Worm (Caenorhabditis elegans) whole organism, L2 larva: ENCODE measurements around the gene srf-3.

Experiments
- alr-1 ChIP-seq: fragments of 150-350 bp; optimal IDR thresholded peaks from 2 replicates; lab custom pipeline; 2014; ENCODE audit warnings: missing biosample characterization, missing genetic modification characterization
- ama-1 ChIP-seq: fragments of 150-350 bp; optimal IDR thresholded peaks from 2 replicates; lab custom pipeline; 2018; ENCODE audit warnings: inconsistent platforms
- ceh-82 ChIP-seq: fragments of 150-350 bp; optimal IDR thresholded peaks from 2 replicates; lab custom pipeline; 2014; ENCODE audit warnings: missing biosample characterization, missing genetic modification characterization
- crh-2 ChIP-seq: sonication (generic microtip); optimal IDR thresholded peaks from 2 replicates; lab custom pipeline; 2017; ENCODE audit warnings: missing biosample characterization, missing genetic modification characterization
- dmd-4 ChIP-seq: sonication (generic microtip); optimal IDR thresholded peaks from 2 replicates; lab custom pipeline; 2017; ENCODE audit warnings: missing biosample characterization, missing genetic modification characterization
- egl-27 ChIP-seq: sonication (generic microtip); optimal IDR thresholded peaks from 3 replicates; lab custom pipeline; 2017; ENCODE audit warnings: missing biosample characterization, missing genetic modification reagents, missing genetic modification characterization
- nhr-12 ChIP-seq: fragments of 150-350 bp; optimal IDR thresholded peaks from 2 replicates; lab custom pipeline; 2014; ENCODE audit warnings: missing biosample characterization, missing genetic modification characterization
- skn-1 ChIP-seq: sonication (generic microtip); optimal IDR thresholded peaks from 2 replicates; lab custom pipeline; 2017; ENCODE audit warnings: missing biosample characterization, missing genetic modification characterization
- snpc-4 ChIP-seq: fragments of 150-350 bp; optimal IDR thresholded peaks from 2 replicates; lab custom pipeline; 2014; ENCODE audit warnings: missing biosample characterization, missing genetic modification characterization
- unc-55 ChIP-seq: fragments of 150-350 bp; sonication (generic microtip); optimal IDR thresholded peaks from 3 replicates; lab custom pipeline; 2014; ENCODE audit warnings: missing biosample characterization, missing genetic modification reagents, missing genetic modification characterization
- unc-62 ChIP-seq: fragments of 150-350 bp; optimal IDR thresholded peaks from 2 replicates; lab custom pipeline; 2014; ENCODE audit warnings: missing biosample characterization, missing genetic modification reagents, missing genetic modification characterization
- zag-1 ChIP-seq: fragments of 150-350 bp; optimal IDR thresholded peaks from 2 replicates; lab custom pipeline; 2014; ENCODE audit warnings: missing biosample characterization, missing genetic modification characterization

ce11 chrIV:12869383-12869782 is 20.1 kb downstream of the srf-3 start:
- no peak for TF ChIP-seq crh-2 (tag; lab: Kevin White, UChicago)
- TF ChIP-seq snpc-4 (tag; lab: Kevin White, UChicago), result no peak
- no peak for TF ChIP-seq alr-1 (tag; lab: Kevin White, UChicago)
- no peak for TF ChIP-seq ceh-82 (tag; lab: Kevin White, UChicago)
- TF ChIP-seq zag-1 (tag; lab: Kevin White, UChicago), result no peak
- no peak for TF ChIP-seq unc-62
- TF ChIP-seq dmd-4, result no peak
- TF ChIP-seq skn-1 (tag; lab: Kevin White, UChicago), result no peak
- no peak for TF ChIP-seq unc-55 (GFP tag; lab: Kevin White, UChicago)
- TF ChIP-seq ama-1, result no peak
- TF ChIP-seq egl-27, result no peak
- TF ChIP-seq nhr-12 (tag; lab: Kevin White, UChicago), result no peak
